Worm (Caenorhabditis elegans) whole organism, L2 larva: ENCODE data around the gene Y55B1AR.2.

Experiments
- C34F6.9 ChIP-seq: fragments of 150-350 bp; optimal IDR thresholded peaks from 2 replicates; lab custom pipeline; 2014; ENCODE audit warnings: missing biosample characterization, missing genetic modification characterization
- F13H6.1 ChIP-seq: sonication (generic microtip); optimal IDR thresholded peaks from 2 replicates; lab custom pipeline; 2016; ENCODE audit warnings: missing genetic modification characterization, missing compliant biosample characterization
- alr-1 ChIP-seq: fragments of 150-350 bp; optimal IDR thresholded peaks from 2 replicates; lab custom pipeline; 2014; ENCODE audit warnings: missing biosample characterization, missing genetic modification characterization
- aly-2 ChIP-seq: fragments of 150-350 bp; optimal IDR thresholded peaks from 2 replicates; lab custom pipeline; 2014; ENCODE audit warnings: missing biosample characterization, missing genetic modification characterization
- ama-1 ChIP-seq: fragments of 150-350 bp; optimal IDR thresholded peaks from 2 replicates; lab custom pipeline; 2018; ENCODE audit warnings: inconsistent platforms
- blmp-1 ChIP-seq: sonication (generic microtip); optimal IDR thresholded peaks from 2 replicates; lab custom pipeline; 2017; ENCODE audit warnings: missing genetic modification characterization, mild to moderate bottlenecking, missing compliant biosample characterization, antibody characterized with exemption, moderate library complexity; ENCODE audit not compliant: insufficient read depth
- ceh-16 ChIP-seq: fragments of 150-350 bp; optimal IDR thresholded peaks from 2 replicates; lab custom pipeline; 2014; ENCODE audit warnings: missing biosample characterization, missing genetic modification characterization
- ceh-82 ChIP-seq: fragments of 150-350 bp; optimal IDR thresholded peaks from 2 replicates; lab custom pipeline; 2014; ENCODE audit warnings: missing biosample characterization, missing genetic modification characterization
- crh-2 ChIP-seq: sonication (generic microtip); optimal IDR thresholded peaks from 2 replicates; lab custom pipeline; 2017; ENCODE audit warnings: missing biosample characterization, missing genetic modification characterization
- dmd-4 ChIP-seq: sonication (generic microtip); optimal IDR thresholded peaks from 2 replicates; lab custom pipeline; 2017; ENCODE audit warnings: missing biosample characterization, missing genetic modification characterization
- egl-27 ChIP-seq: sonication (generic microtip); optimal IDR thresholded peaks from 3 replicates; lab custom pipeline; 2017; ENCODE audit warnings: missing biosample characterization, missing genetic modification reagents, missing genetic modification characterization
- elt-1 ChIP-seq: fragments of 150-350 bp; optimal IDR thresholded peaks from 2 replicates; lab custom pipeline; 2014; ENCODE audit warnings: missing biosample characterization, missing genetic modification characterization
- elt-3 ChIP-seq: sonication (generic microtip); optimal IDR thresholded peaks from 2 replicates; lab custom pipeline; 2017; ENCODE audit warnings: missing biosample characterization, missing genetic modification characterization
- fos-1 ChIP-seq: fragments of 150-350 bp; optimal IDR thresholded peaks from 2 replicates; lab custom pipeline; 2014; ENCODE audit warnings: missing biosample characterization, missing genetic modification characterization
- gmeb-1 ChIP-seq: fragments of 150-350 bp; optimal IDR thresholded peaks from 2 replicates; lab custom pipeline; 2014; ENCODE audit warnings: missing biosample characterization, missing genetic modification characterization
- lin-11 ChIP-seq: fragments of 150-350 bp; sonication (generic microtip); optimal IDR thresholded peaks from 2 replicates; lab custom pipeline; 2014; ENCODE audit warnings: missing biosample characterization, missing genetic modification characterization, inconsistent platforms, mixed read lengths
- lin-13 ChIP-seq: fragments of 150-350 bp; optimal IDR thresholded peaks from 2 replicates; lab custom pipeline; 2014; ENCODE audit warnings: missing biosample characterization, missing genetic modification reagents, missing genetic modification characterization
- lin-39 ChIP-seq: fragments of 150-350 bp; optimal IDR thresholded peaks from 2 replicates; lab custom pipeline; 2014; ENCODE audit warnings: missing biosample characterization, missing genetic modification reagents, missing genetic modification characterization
- lsy-2 ChIP-seq, 2 experiments: fragments of 150-350 bp in 1 of 2; sonication (generic microtip) in 1 of 2; optimal IDR thresholded peaks; 2 replicates each; lab custom pipeline; 2014 to 2017; ENCODE audit warnings: missing biosample characterization in 2 of 2, missing genetic modification characterization in 2 of 2
- mab-5 ChIP-seq: fragments of 150-350 bp; optimal IDR thresholded peaks from 2 replicates; lab custom pipeline; 2014; ENCODE audit warnings: missing biosample characterization, missing genetic modification characterization
- mbf-1 ChIP-seq: sonication (generic microtip); optimal IDR thresholded peaks from 2 replicates; lab custom pipeline; 2017; ENCODE audit warnings: missing biosample characterization, missing genetic modification characterization
- mdl-1 ChIP-seq, 2 experiments: fragments of 150-350 bp in 1 of 2; sonication (generic microtip) in 1 of 2; optimal IDR thresholded peaks; 2 replicates each; lab custom pipeline; 2017; ENCODE audit warnings: missing biosample characterization in 2 of 2, missing genetic modification characterization in 2 of 2
- nhr-10 ChIP-seq: sonication (generic microtip); optimal IDR thresholded peaks from 2 replicates; lab custom pipeline; 2017; ENCODE audit warnings: missing biosample characterization, missing genetic modification characterization
- nhr-11 ChIP-seq: fragments of 150-350 bp; optimal IDR thresholded peaks from 2 replicates; lab custom pipeline; 2014; ENCODE audit warnings: missing biosample characterization, missing genetic modification characterization
- nhr-12 ChIP-seq: fragments of 150-350 bp; optimal IDR thresholded peaks from 2 replicates; lab custom pipeline; 2014; ENCODE audit warnings: missing biosample characterization, missing genetic modification characterization
- nhr-129 ChIP-seq: fragments of 150-350 bp; optimal IDR thresholded peaks from 2 replicates; lab custom pipeline; 2014; ENCODE audit warnings: missing biosample characterization, missing genetic modification characterization
- nhr-21 ChIP-seq: fragments of 150-350 bp; optimal IDR thresholded peaks from 2 replicates; lab custom pipeline; 2014; ENCODE audit warnings: missing biosample characterization, missing genetic modification characterization
- nhr-237 ChIP-seq: fragments of 150-350 bp; optimal IDR thresholded peaks from 2 replicates; lab custom pipeline; 2014; ENCODE audit warnings: missing biosample characterization, missing genetic modification characterization
- nhr-25 ChIP-seq: fragments of 150-350 bp; sonication (generic microtip); optimal IDR thresholded peaks from 3 replicates; lab custom pipeline; 2014; ENCODE audit warnings: missing biosample characterization, missing genetic modification characterization
- nhr-6 ChIP-seq: fragments of 150-350 bp; optimal IDR thresholded peaks from 2 replicates; lab custom pipeline; 2014; ENCODE audit warnings: missing biosample characterization, missing genetic modification characterization
- nhr-77 ChIP-seq: fragments of 150-350 bp; optimal IDR thresholded peaks from 2 replicates; lab custom pipeline; 2014; ENCODE audit warnings: missing biosample characterization, missing genetic modification characterization
- sem-4 ChIP-seq: fragments of 150-350 bp; optimal IDR thresholded peaks from 2 replicates; lab custom pipeline; 2014; ENCODE audit warnings: missing biosample characterization, missing genetic modification reagents, missing genetic modification characterization
- skn-1 ChIP-seq: sonication (generic microtip); optimal IDR thresholded peaks from 2 replicates; lab custom pipeline; 2017; ENCODE audit warnings: missing biosample characterization, missing genetic modification characterization
- sma-3 ChIP-seq: sonication (generic microtip); optimal IDR thresholded peaks from 2 replicates; lab custom pipeline; 2016; ENCODE audit warnings: missing genetic modification reagents, missing genetic modification characterization, missing compliant biosample characterization
- sma-9 ChIP-seq, 2 experiments: fragments of 150-350 bp in 1 of 2; sonication (generic microtip) in 1 of 2; optimal IDR thresholded peaks; 2 replicates each; lab custom pipeline; 2014 to 2016; ENCODE audit warnings: missing genetic modification characterization in 2 of 2, mild to moderate bottlenecking in 1 of 2, missing biosample characterization in 1 of 2, missing compliant biosample characterization in 1 of 2, missing genetic modification reagents in 1 of 2, moderate library complexity in 1 of 2
- unc-39 ChIP-seq: fragments of 150-350 bp; optimal IDR thresholded peaks from 2 replicates; lab custom pipeline; 2014; ENCODE audit warnings: missing biosample characterization, missing genetic modification characterization
- unc-62 ChIP-seq: fragments of 150-350 bp; optimal IDR thresholded peaks from 2 replicates; lab custom pipeline; 2014; ENCODE audit warnings: missing biosample characterization, missing genetic modification reagents, missing genetic modification characterization
- zag-1 ChIP-seq: fragments of 150-350 bp; optimal IDR thresholded peaks from 2 replicates; lab custom pipeline; 2014; ENCODE audit warnings: missing biosample characterization, missing genetic modification characterization
- ztf-1 ChIP-seq: fragments of 200-800 bp; sonication (Bioruptor generic); conservative IDR thresholded peaks from 2 replicates; pipeline ENCODE4 v1.3.6; 2022; ENCODE audit warnings: missing genetic modification characterization, missing compliant biosample characterization
- ztf-4 ChIP-seq: fragments of 150-350 bp; optimal IDR thresholded peaks from 2 replicates; lab custom pipeline; 2014; ENCODE audit warnings: missing biosample characterization, missing genetic modification characterization

The Y55B1AR.2 gene

ce11 chrIII:598687-599086 is at the start of gene Y55B1AR.2:
Gene Y55B1AR.2 (minus strand): TSS chrIII:598787.
- TF ChIP-seq elt-3 (tag; lab: Kevin White, UChicago) (no peak), nhr-10 (tag; lab: Kevin White, UChicago) (no peak), C34F6.9 (tag; lab: Kevin White, UChicago) (no peak), nhr-11 (tag; lab: Kevin White, UChicago) (no peak), mdl-1 (tag; optimal IDR thresholded peaks at IDR 0.05; lab: Kevin White, UChicago) (no peak), nhr-21 (tag; lab: Kevin White, UChicago) (no peak), lin-13 (GFP tag; lab: Kevin White, UChicago) (no peak), fos-1 (tag; lab: Kevin White, UChicago) (no peak), elt-1 (tag; lab: Kevin White, UChicago) (no peak), lin-11 (tag; lab: Kevin White, UChicago) (no peak), nhr-25 (no peak), gmeb-1 (no peak), lin-39 (no peak)

- peak in 1 of 2 experiments; percentile 7 for TF ChIP-seq lsy-2 (tag; optimal IDR thresholded peaks at IDR 0.05; lab: Kevin White, UChicago)
- TF ChIP-seq fos-1 (tag; lab: Kevin White, UChicago), result peak; percentile 33
- TF ChIP-seq mab-5 (tag; lab: Kevin White, UChicago), result no peak
- no peak for TF ChIP-seq mbf-1 (tag; lab: Kevin White, UChicago)
- TF ChIP-seq dmd-4 (tag; lab: Kevin White, UChicago), result no peak
- TF ChIP-seq sma-9 (GFP tag; optimal IDR thresholded peaks at IDR 0.05; lab: Kevin White, UChicago), result no peak
- no peak for TF ChIP-seq sma-9 (tag; optimal IDR thresholded peaks at IDR 0.05; lab: Kevin White, UChicago)
- TF ChIP-seq ztf-4 (tag; lab: Kevin White, UChicago), result no peak
- TF ChIP-seq nhr-25, result peak; percentile 15
- TF ChIP-seq sem-4 (tag; lab: Kevin White, UChicago), result no peak
- no peak for TF ChIP-seq ceh-82 (tag; lab: Kevin White, UChicago)
- TF ChIP-seq unc-62, result no peak
- TF ChIP-seq elt-1 (tag; lab: Kevin White, UChicago), result no peak
- peak; percentile 61 for TF ChIP-seq C34F6.9 (tag; lab: Kevin White, UChicago)
- no peak for TF ChIP-seq ztf-1 (GFP tag; lab: Robert Waterston, UW)
- TF ChIP-seq crh-2 (tag; lab: Kevin White, UChicago), result peak; percentile 79
- TF ChIP-seq aly-2 (tag; lab: Kevin White, UChicago), result no peak
- TF ChIP-seq sma-3 (GFP tag; lab: Kevin White, UChicago), result no peak
- peak; percentile 1 for TF ChIP-seq F13H6.1
- TF ChIP-seq nhr-77 (tag; lab: Kevin White, UChicago), result no peak
- no peak for TF ChIP-seq lin-11 (tag; lab: Kevin White, UChicago)
- TF ChIP-seq lin-13 (GFP tag; lab: Kevin White, UChicago), result no peak
- TF ChIP-seq nhr-11 (tag; lab: Kevin White, UChicago), result no peak
- TF ChIP-seq egl-27 (tag; lab: Kevin White, UChicago), result no peak
- TF ChIP-seq, all 48 proteins: peak for 6
These were observed 48.7 kb upstream of the Y55B1AR.2 start for ce11 chrIII:647248-647647.

DNA sequence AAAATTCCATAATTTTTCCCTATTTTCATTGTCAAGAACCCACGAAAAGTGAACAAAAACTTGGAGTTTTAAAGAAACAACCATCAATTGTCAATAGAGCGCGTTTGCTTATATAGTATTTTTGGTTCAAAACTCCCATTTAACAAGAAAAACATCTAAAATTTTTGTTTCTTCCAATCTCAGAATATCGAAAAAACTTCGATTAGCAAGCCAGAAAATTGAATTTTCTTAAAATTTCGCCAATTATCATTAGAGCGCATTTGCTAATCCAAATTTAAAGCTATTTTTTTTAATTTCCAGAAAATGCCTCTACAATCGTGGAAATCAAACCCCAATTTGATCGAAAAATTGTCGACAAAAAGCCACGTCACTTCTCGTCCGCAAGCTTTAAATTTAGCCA is 47.9 kb upstream of the Y55B1AR.2 start, which contains the start of gene orai-1:
Gene orai-1, plus strand, starts transcription at position 301 of the 400 bp plus-strand sequence.
- TF ChIP-seq nhr-129 (tag; lab: Kevin White, UChicago), result no peak
- TF ChIP-seq blmp-1, result no peak
- no peak for TF ChIP-seq nhr-21 (tag; lab: Kevin White, UChicago)
- no peak for TF ChIP-seq nhr-6 (tag; lab: Kevin White, UChicago)
- no peak for TF ChIP-seq nhr-10 (tag; lab: Kevin White, UChicago)
- no peak for TF ChIP-seq skn-1 (tag; lab: Kevin White, UChicago)
- no peak for TF ChIP-seq alr-1 (tag; lab: Kevin White, UChicago)
- no peak for TF ChIP-seq elt-1 (tag; lab: Kevin White, UChicago)
- no peak for TF ChIP-seq aly-2 (tag; lab: Kevin White, UChicago)
- TF ChIP-seq nhr-237 (tag; lab: Kevin White, UChicago), result no peak
- no peak for TF ChIP-seq sma-9 (GFP tag; optimal IDR thresholded peaks at IDR 0.05; lab: Kevin White, UChicago)
- no peak for TF ChIP-seq sma-9 (tag; optimal IDR thresholded peaks at IDR 0.05; lab: Kevin White, UChicago)
- TF ChIP-seq sem-4 (tag; lab: Kevin White, UChicago), result no peak
- TF ChIP-seq nhr-12, result no peak
- TF ChIP-seq ama-1 (lab: Kevin White, UChicago), result no peak
- no peak for TF ChIP-seq elt-3 (tag; lab: Kevin White, UChicago)
- no peak for TF ChIP-seq unc-39
- TF ChIP-seq zag-1, result no peak
- TF ChIP-seq ceh-16 (tag; lab: Kevin White, UChicago), result no peak
